Worm (Caenorhabditis elegans) whole organism, L4 larva: ENCODE data around the gene F40E10.5.

Experiments used
- ces-1 ChIP-seq: fragments of 150-350 bp; sonication (generic microtip); optimal IDR thresholded peaks from 4 replicates; lab custom pipeline; 2014; ENCODE audit warnings: missing biosample characterization, missing genetic modification reagents, missing genetic modification characterization
- daf-19 ChIP-seq: fragments of 200-800 bp; sonication (Bioruptor generic); conservative IDR thresholded peaks from 2 replicates; pipeline ENCODE4 v1.3.6; 2022; ENCODE audit warnings: missing genetic modification characterization, missing compliant biosample characterization
- fos-1 ChIP-seq: fragments of 150-350 bp; optimal IDR thresholded peaks from 2 replicates; lab custom pipeline; 2014; ENCODE audit warnings: missing biosample characterization, missing genetic modification characterization
- lim-7 ChIP-seq: fragments of 200-800 bp; sonication (Bioruptor generic); IDR thresholded peaks from 2 replicates; pipeline ENCODE4 v1.3.6; 2022; ENCODE audit warnings: missing genetic modification characterization, missing compliant biosample characterization
- lin-29 ChIP-seq: fragments of 200-800 bp; sonication (Bioruptor generic); IDR thresholded peaks from 2 replicates; pipeline ENCODE4 v1.3.6; 2022; ENCODE audit warnings: missing genetic modification reagents, missing genetic modification characterization, missing compliant biosample characterization
- lin-39 ChIP-seq: fragments of 150-350 bp; optimal IDR thresholded peaks from 2 replicates; lab custom pipeline; 2014; ENCODE audit warnings: missing biosample characterization, missing genetic modification reagents, missing genetic modification characterization
- lsy-2 ChIP-seq, 2 experiments: fragments of 150-350 bp in 1 of 2; sonication (generic microtip) in 1 of 2; optimal IDR thresholded peaks; 2 replicates each; lab custom pipeline; 2014 to 2017; ENCODE audit warnings: missing biosample characterization in 2 of 2, missing genetic modification characterization in 2 of 2
- mdt-29 ChIP-seq: fragments of 200-800 bp; sonication (Bioruptor generic); IDR thresholded peaks from 2 replicates; pipeline ENCODE4 v1.3.6; 2022; ENCODE audit warnings: missing genetic modification reagents, missing genetic modification characterization, missing compliant biosample characterization
- nhr-111 ChIP-seq: fragments of 200-800 bp; sonication (Bioruptor generic); optimal IDR thresholded peaks from 2 replicates; lab custom pipeline; 2018; ENCODE audit warnings: mild to moderate bottlenecking, missing genetic modification characterization, missing compliant biosample characterization
- nhr-28 ChIP-seq: fragments of 150-350 bp; optimal IDR thresholded peaks from 2 replicates; lab custom pipeline; 2014; ENCODE audit warnings: missing biosample characterization, missing genetic modification characterization
- tra-1 ChIP-seq: fragments of 200-800 bp; sonication (Bioruptor generic); IDR thresholded peaks from 2 replicates; pipeline ENCODE4 v1.3.6; 2022; ENCODE audit warnings: missing genetic modification reagents, missing genetic modification characterization, missing compliant biosample characterization
- zfp-3 ChIP-seq: fragments of 200-800 bp; sonication (Bioruptor generic); conservative IDR thresholded peaks from 2 replicates; pipeline ENCODE4 v1.3.6; 2022; ENCODE audit warnings: missing genetic modification reagents, missing genetic modification characterization, missing compliant biosample characterization

- TF ChIP-seq zfp-3 (GFP tag; lab: Robert Waterston, UW), result no peak
- no peak for TF ChIP-seq lin-29
- TF ChIP-seq mdt-29 (GFP tag; lab: Robert Waterston, UW), result no peak
- no peak for TF ChIP-seq tra-1 (GFP tag; lab: Robert Waterston, UW)
- no peak for TF ChIP-seq nhr-111 (GFP tag; lab: Kevin White, UChicago)
- TF ChIP-seq lsy-2 (tag; optimal IDR thresholded peaks at IDR 0.05; lab: Kevin White, UChicago), result no peak
- no peak for TF ChIP-seq nhr-28 (tag; lab: Kevin White, UChicago)
- TF ChIP-seq lim-7 (GFP tag; lab: Robert Waterston, UW), result no peak
- TF ChIP-seq lin-39 (tag; lab: Kevin White, UChicago), result no peak
- no peak for TF ChIP-seq daf-19 (GFP tag; lab: Robert Waterston, UW)
- no peak for TF ChIP-seq fos-1
- no peak for TF ChIP-seq ces-1 (GFP tag; lab: Kevin White, UChicago)
Measured at ce11 chrX:14699866-14700265, 1.7 kb upstream of the F40E10.5 start, which contains the start of gene hch-1.
